Fruit fly (Drosophila melanogaster) whole organism, embryonic: ENCODE data around the gene Sirup.

ENCODE experiments used
- Adf1 ChIP-seq: fragments of 200-800 bp; sonication (Bioruptor generic); IDR thresholded peaks from 2 replicates; pipeline ENCODE4 v1.3.6; 2022; ENCODE audit warnings: missing biosample characterization, missing genetic modification characterization
- CG10654 ChIP-seq: fragments of 200-800 bp; sonication (Bioruptor generic); optimal IDR thresholded peaks from 2 replicates; lab custom pipeline; 2016; ENCODE audit warnings: missing biosample characterization, missing genetic modification characterization
- CG11695 ChIP-seq: fragments of 200-800 bp; sonication (Bioruptor generic); IDR thresholded peaks from 3 replicates; pipeline ENCODE4 v1.3.6; 2022; ENCODE audit warnings: missing biosample characterization, missing genetic modification characterization
- CG12942 ChIP-seq: fragments of 200-800 bp; sonication (Bioruptor generic); optimal IDR thresholded peaks from 3 replicates; lab custom pipeline; 2016; ENCODE audit warnings: missing biosample characterization, missing genetic modification characterization
- CG15269 ChIP-seq: fragments of 200-800 bp; sonication (Bioruptor generic); optimal IDR thresholded peaks from 2 replicates; lab custom pipeline; 2018; ENCODE audit warnings: missing biosample characterization, mild to moderate bottlenecking, missing genetic modification characterization, moderate library complexity
- CG16863 ChIP-seq: fragments of 200-800 bp; sonication (Bioruptor generic); optimal IDR thresholded peaks from 3 replicates; lab custom pipeline; 2016; ENCODE audit warnings: missing biosample characterization, missing genetic modification characterization
- CG17186 ChIP-seq: fragments of 200-800 bp; sonication (Bioruptor generic); optimal IDR thresholded peaks from 3 replicates; lab custom pipeline; 2017; ENCODE audit warnings: missing biosample characterization, missing genetic modification reagents, missing genetic modification characterization
- CG17328 ChIP-seq: fragments of 200-800 bp; sonication (Bioruptor generic); IDR thresholded peaks from 2 replicates; pipeline ENCODE4 v1.3.6; 2022; ENCODE audit warnings: missing biosample characterization, missing genetic modification characterization
- CG1832 ChIP-seq: fragments of 200-800 bp; sonication (Bioruptor generic); optimal IDR thresholded peaks from 2 replicates; lab custom pipeline; 2017; ENCODE audit warnings: missing biosample characterization, mild to moderate bottlenecking, missing genetic modification characterization, inconsistent platforms
- CG2199 ChIP-seq: fragments of 200-800 bp; sonication (Bioruptor generic); IDR thresholded peaks from 3 replicates; pipeline ENCODE4 v1.3.6; 2022; ENCODE audit warnings: missing biosample characterization, missing genetic modification characterization
- CG6254 ChIP-seq: fragments of 200-800 bp; sonication (Bioruptor generic); optimal IDR thresholded peaks from 3 replicates; lab custom pipeline; 2017; ENCODE audit warnings: mild to moderate bottlenecking, missing biosample characterization, missing genetic modification reagents, missing genetic modification characterization
- CG6689 ChIP-seq: fragments of 200-800 bp; sonication (Bioruptor generic); IDR thresholded peaks from 2 replicates; pipeline ENCODE4 v1.3.6; 2022; ENCODE audit warnings: missing biosample characterization, missing genetic modification characterization
- CG7556 ChIP-seq: fragments of 200-800 bp; sonication (Bioruptor generic); optimal IDR thresholded peaks from 2 replicates; lab custom pipeline; 2017; ENCODE audit warnings: missing biosample characterization, mild to moderate bottlenecking, missing genetic modification characterization
- CG9215 ChIP-seq: fragments of 200-800 bp; sonication (Bioruptor generic); IDR thresholded peaks from 2 replicates; pipeline ENCODE4 v1.3.6; 2022; ENCODE audit warnings: missing biosample characterization, missing genetic modification characterization
- HLH4C ChIP-seq: fragments of 200-800 bp; sonication (Bioruptor generic); IDR thresholded peaks from 3 replicates; pipeline ENCODE4 v1.3.6; 2022; ENCODE audit warnings: missing biosample characterization, missing genetic modification characterization; ENCODE audit not compliant: partially characterized antibody
- Hr3 ChIP-seq: fragments of 200-800 bp; sonication (Bioruptor generic); optimal IDR thresholded peaks from 3 replicates; lab custom pipeline; 2016; ENCODE audit warnings: missing biosample characterization, missing genetic modification characterization
- NFAT ChIP-seq: fragments of 200-800 bp; sonication (Bioruptor generic); IDR thresholded peaks from 2 replicates; pipeline ENCODE4 v1.3.6; 2022; ENCODE audit warnings: missing biosample characterization, missing genetic modification characterization
- NfI ChIP-seq: fragments of 200-800 bp; sonication (Bioruptor generic); optimal IDR thresholded peaks from 3 replicates; lab custom pipeline; 2018; ENCODE audit warnings: missing biosample characterization, mild to moderate bottlenecking, missing genetic modification characterization, moderate library complexity
- Optix ChIP-seq: fragments of 200-800 bp; sonication (Bioruptor generic); IDR thresholded peaks from 3 replicates; pipeline ENCODE4 v1.3.6; 2022; ENCODE audit warnings: missing biosample characterization, missing genetic modification characterization
- Six4 ChIP-seq: fragments of 200-800 bp; sonication (Bioruptor generic); optimal IDR thresholded peaks from 2 replicates; lab custom pipeline; 2016; ENCODE audit warnings: missing biosample characterization, missing genetic modification characterization
- Sox102F ChIP-seq: fragments of 200-800 bp; sonication (Bioruptor generic); optimal IDR thresholded peaks from 2 replicates; lab custom pipeline; 2018; ENCODE audit warnings: missing biosample characterization, mild to moderate bottlenecking, missing genetic modification characterization, moderate library complexity
- Ssrp ChIP-seq: fragments of 200-800 bp; sonication (Bioruptor generic); optimal IDR thresholded peaks from 2 replicates; lab custom pipeline; 2018; ENCODE audit warnings: missing biosample characterization, mild to moderate bottlenecking, missing genetic modification characterization, moderate library complexity
- Stat92E ChIP-seq, 3 experiments: fragments of >200 bp in 2 of 3; fragments of 200-800 bp in 1 of 3; sonication (Bioruptor generic) in 1 of 3; optimal IDR thresholded peaks; 2 replicates each; lab custom pipeline; 2017 to 2019; ENCODE audit warnings: missing biosample characterization in 3 of 3, missing genetic modification characterization in 3 of 3, mild to moderate bottlenecking in 1 of 3, moderate library complexity in 1 of 3
- Xbp1 ChIP-seq: fragments of 200-800 bp; sonication (Bioruptor generic); optimal IDR thresholded peaks from 3 replicates; lab custom pipeline; 2016; ENCODE audit warnings: missing biosample characterization, mild to moderate bottlenecking, missing genetic modification characterization
- al ChIP-seq: fragments of 200-800 bp; sonication (Bioruptor generic); IDR thresholded peaks from 2 replicates; pipeline ENCODE4 v1.3.6; 2022; ENCODE audit warnings: missing biosample characterization, missing genetic modification characterization
- ash1 ChIP-seq: fragments of 200-800 bp; sonication (Bioruptor generic); optimal IDR thresholded peaks from 2 replicates; lab custom pipeline; 2018; ENCODE audit warnings: missing biosample characterization, mild to moderate bottlenecking, missing genetic modification characterization
- bigmax ChIP-seq: fragments of 200-800 bp; sonication (Bioruptor generic); optimal IDR thresholded peaks from 2 replicates; lab custom pipeline; 2018; ENCODE audit warnings: missing biosample characterization, mild to moderate bottlenecking, missing genetic modification characterization
- br ChIP-seq: fragments of >200 bp; optimal IDR thresholded peaks from 2 replicates; lab custom pipeline; 2017
- bsh ChIP-seq, 2 experiments: fragments of 200-800 bp; sonication (Bioruptor generic); optimal IDR thresholded peaks; 2 replicates each; lab custom pipeline; 2017 to 2018; ENCODE audit warnings: mild to moderate bottlenecking in 2 of 2, missing biosample characterization in 2 of 2, missing genetic modification characterization in 2 of 2, moderate library complexity in 1 of 2
- crol ChIP-seq: fragments of 200-800 bp; sonication (Bioruptor generic); IDR thresholded peaks from 2 replicates; pipeline ENCODE4 v1.3.6; 2022; ENCODE audit warnings: missing biosample characterization, missing genetic modification characterization
- danr ChIP-seq: fragments of 200-800 bp; sonication (Bioruptor generic); IDR thresholded peaks from 2 replicates; pipeline ENCODE4 v1.3.6; 2022; ENCODE audit warnings: missing biosample characterization, missing genetic modification characterization
- dm ChIP-seq: fragments of 200-800 bp; sonication (Bioruptor generic); optimal IDR thresholded peaks from 3 replicates; lab custom pipeline; 2016; ENCODE audit warnings: missing biosample characterization, missing genetic modification characterization
- eyg ChIP-seq: fragments of 200-800 bp; sonication (Bioruptor generic); optimal IDR thresholded peaks from 3 replicates; lab custom pipeline; 2016; ENCODE audit warnings: missing biosample characterization, missing genetic modification characterization
- fd3F ChIP-seq: fragments of 200-800 bp; sonication (Bioruptor generic); optimal IDR thresholded peaks from 2 replicates; lab custom pipeline; 2018; ENCODE audit warnings: missing biosample characterization, mild to moderate bottlenecking, missing genetic modification characterization, moderate library complexity
- ham ChIP-seq: fragments of 200-800 bp; sonication (Bioruptor generic); IDR thresholded peaks from 2 replicates; pipeline ENCODE4 v1.3.6; 2022; ENCODE audit warnings: missing biosample characterization, missing genetic modification characterization
- her ChIP-seq: fragments of 200-800 bp; sonication (Bioruptor generic); optimal IDR thresholded peaks from 2 replicates; lab custom pipeline; 2016; ENCODE audit warnings: missing biosample characterization, missing genetic modification characterization
- ken ChIP-seq: fragments of 200-800 bp; sonication (Bioruptor generic); IDR thresholded peaks from 3 replicates; pipeline ENCODE4 v1.3.6; 2022; ENCODE audit warnings: missing biosample characterization, missing genetic modification characterization
- lbe ChIP-seq: fragments of 200-800 bp; sonication (Bioruptor generic); optimal IDR thresholded peaks from 2 replicates; lab custom pipeline; 2016; ENCODE audit warnings: missing biosample characterization, mild to moderate bottlenecking, missing genetic modification characterization
- nau ChIP-seq: fragments of 200-800 bp; sonication (Bioruptor generic); optimal IDR thresholded peaks from 3 replicates; lab custom pipeline; 2017; ENCODE audit warnings: missing biosample characterization, mild to moderate bottlenecking, missing genetic modification characterization, missing genetic modification reagents
- org-1 ChIP-seq: fragments of 200-800 bp; sonication (Bioruptor generic); optimal IDR thresholded peaks from 2 replicates; lab custom pipeline; 2017; ENCODE audit warnings: missing biosample characterization, missing genetic modification characterization
- otp ChIP-seq: fragments of 200-800 bp; sonication (Bioruptor generic); IDR thresholded peaks from 3 replicates; pipeline ENCODE4, ENCODE4 v1.3.6; 2022; ENCODE audit warnings: missing biosample characterization, missing genetic modification characterization
- pho ChIP-seq: fragments of 200-800 bp; sonication (Bioruptor generic); optimal IDR thresholded peaks from 2 replicates; lab custom pipeline; 2016; ENCODE audit warnings: missing biosample characterization, missing genetic modification characterization
- prd ChIP-seq, 3 experiments: fragments of >200 bp in 2 of 3; fragments of 200-800 bp in 1 of 3; sonication (Bioruptor generic) in 1 of 3; optimal IDR thresholded peaks in 2 of 3; IDR thresholded peaks in 1 of 3; 2 replicates in 2 of 3; 3 replicates in 1 of 3; pipeline versions ENCODE4 v1.3.6 to Lab custom; 2017 to 2022; ENCODE audit warnings: missing biosample characterization in 1 of 3, missing genetic modification characterization in 1 of 3
- psq ChIP-seq: fragments of 200-800 bp; sonication (Bioruptor generic); optimal IDR thresholded peaks from 2 replicates; lab custom pipeline; 2017; ENCODE audit warnings: missing biosample characterization, missing genetic modification characterization
- sd ChIP-seq: fragments of 200-800 bp; sonication (Bioruptor generic); optimal IDR thresholded peaks from 3 replicates; lab custom pipeline; 2018; ENCODE audit warnings: missing biosample characterization, mild to moderate bottlenecking, missing genetic modification characterization, moderate library complexity
- shn ChIP-seq: fragments of 200-800 bp; sonication (Bioruptor generic); optimal IDR thresholded peaks from 3 replicates; lab custom pipeline; 2016; ENCODE audit warnings: missing biosample characterization, missing genetic modification characterization
- stc ChIP-seq: fragments of 200-800 bp; sonication (Bioruptor generic); IDR thresholded peaks from 2 replicates; pipeline ENCODE4 v1.3.6; 2022; ENCODE audit warnings: missing biosample characterization, missing genetic modification characterization
- stwl ChIP-seq: fragments of 200-800 bp; sonication (Bioruptor generic); optimal IDR thresholded peaks from 3 replicates; lab custom pipeline; 2018; ENCODE audit warnings: missing biosample characterization, mild to moderate bottlenecking, missing genetic modification characterization, moderate library complexity
- zfh1 ChIP-seq: fragments of 200-800 bp; sonication (Bioruptor generic); IDR thresholded peaks from 3 replicates; pipeline ENCODE4 v1.3.6; 2022; ENCODE audit warnings: missing biosample characterization, missing genetic modification characterization

Gene Sirup

dm6 chr2L:7957068-7957868 is 41.4 kb upstream of the Sirup start (continued):
- TF ChIP-seq Hr3 (GFP tag; lab: Kevin White, UChicago) (peak; percentile 32), bigmax (GFP tag; lab: Kevin White, UChicago) (no peak), Sox102F (GFP tag; lab: Kevin White, UChicago) (peak; percentile 83), CG15269 (tag; lab: Kevin White, UChicago) (peak; percentile 63), prd (optimal IDR thresholded peaks at IDR 0.05; lab: Kevin White, UChicago) (no peak), prd (GFP tag; IDR thresholded peaks at IDR 0.05; lab: Robert Waterston, UW) (peak; percentile 37; the same call in 2 of the 3 replicates), CG1832 (GFP tag; lab: Kevin White, UChicago) (no peak), sd (peak; percentile 5), eyg (GFP tag; lab: Kevin White, UChicago) (no peak), pho (GFP tag; lab: Kevin White, UChicago) (no peak), her (no peak), CG17328 (GFP tag; lab: Robert Waterston, UW) (peak; percentile 25; the same call in 1 of the 2 replicates), nau (GFP tag; lab: Kevin White, UChicago) (peak; percentile 36), Stat92E (GFP tag; optimal IDR thresholded peaks at IDR 0.05; lab: Kevin White, UChicago) (no peak), org-1 (GFP tag; lab: Kevin White, UChicago) (peak; percentile 65), CG10654 (GFP tag; lab: Kevin White, UChicago) (peak; percentile 18), CG9215 (GFP tag; lab: Robert Waterston, UW) (peak; percentile 47), zfh1 (GFP tag; lab: Robert Waterston, UW) (no peak), shn (GFP tag; lab: Kevin White, UChicago) (no peak), CG7556 (GFP tag; lab: Kevin White, UChicago) (peak; percentile 78), fd3F (GFP tag; lab: Kevin White, UChicago) (peak; percentile 47), Six4 (peak; percentile 53), stc (peak; percentile 61), crol (GFP tag; lab: Robert Waterston, UW) (no peak), psq (GFP tag; lab: Kevin White, UChicago) (no peak), al (peak; percentile 11; the same call in 1 of the 2 replicates), CG6254 (GFP tag; lab: Kevin White, UChicago) (no peak), br (no peak), CG12942 (peak; percentile 7), Adf1 (GFP tag; lab: Robert Waterston, UW) (no peak), bsh (GFP tag; optimal IDR thresholded peaks at IDR 0.05; lab: Kevin White, UChicago) (peak in 1 of 2 experiments; percentile 16), CG2199 (GFP tag; lab: Robert Waterston, UW) (no peak), otp (no peak), stwl (tag; lab: Kevin White, UChicago) (no peak), HLH4C (no peak), Ssrp (tag; lab: Kevin White, UChicago) (peak; percentile 52), dm (GFP tag; lab: Kevin White, UChicago) (no peak), ken (GFP tag; lab: Robert Waterston, UW) (0 out of 3 replicates have a peak, but pooled peaks have one; percentile 33), CG17186 (no peak), ash1 (GFP tag; lab: Kevin White, UChicago) (no peak), CG16863 (GFP tag; lab: Kevin White, UChicago) (peak; percentile 32), Xbp1 (GFP tag; lab: Kevin White, UChicago) (peak; percentile 44), ham (GFP tag; lab: Robert Waterston, UW) (no peak), Optix (GFP tag; lab: Robert Waterston, UW) (no peak), lbe (no peak), NFAT (GFP tag; lab: Robert Waterston, UW) (0 out of 2 replicates have a peak, but pooled peaks have one; percentile 11), danr (GFP tag; lab: Robert Waterston, UW) (peak; percentile 67; the same call in 1 of the 2 replicates), CG11695 (GFP tag; lab: Robert Waterston, UW) (peak; percentile 55; the same call in 2 of the 3 replicates), NfI (GFP tag; lab: Kevin White, UChicago) (peak; percentile 41), CG6689 (peak; percentile 67)
